Worm (Caenorhabditis elegans): ENCODE measurements around the gene C33C12.4.
"Not testable (repeated sequence)": the region's sequence is repeated elsewhere in the genome, so short reads cannot be mapped to it uniquely, and the experiment has no call there.

The C33C12.4 gene

ce11 chrII:2175367-2175766 lies 9.1 kb upstream of the C33C12.4 start, which contains the start of gene C33C12.7:
Gene C33C12.7, minus strand, starts transcription at chrII:2175467.
- TF ChIP-seq elt-1 (tag; optimal IDR thresholded peaks at IDR 0.05; ENCODE audit: borderline replicate concordance, insufficient read depth) (no peak), mab-5 (tag; optimal IDR thresholded peaks at IDR 0.05) (no peak), nhr-2 (tag; optimal IDR thresholded peaks at IDR 0.05) (no peak), unc-120 (tag; optimal IDR thresholded peaks at IDR 0.05; ENCODE audit: poor library complexity, severe bottlenecking) (no peak), nhr-12 (tag; optimal IDR thresholded peaks at IDR 0.05) (no peak), nhr-237 (tag; optimal IDR thresholded peaks at IDR 0.05) (no peak)

ce11 chrII:2170085-2170484 lies 3.8 kb upstream of the C33C12.4 start, which contains the start of gene C33C12.12:
Gene C33C12.12, minus strand, starts transcription at chrII:2170185.
- no peak for TF ChIP-seq bed-3 (GFP tag; optimal IDR thresholded peaks at IDR 0.05)
- no peak for TF ChIP-seq zip-8 (tag; optimal IDR thresholded peaks at IDR 0.05)
- TF ChIP-seq nhr-28 (tag; optimal IDR thresholded peaks at IDR 0.05), result no peak
- TF ChIP-seq nhr-12 (tag; optimal IDR thresholded peaks at IDR 0.05), result no peak
- TF ChIP-seq drap-1 (GFP tag; optimal IDR thresholded peaks at IDR 0.05), result no peak
- no peak for TF ChIP-seq ces-1 (GFP tag; optimal IDR thresholded peaks at IDR 0.05)
- no peak for TF ChIP-seq flh-1 (GFP tag; optimal IDR thresholded peaks at IDR 0.05)
- no peak for TF ChIP-seq mep-1 (tag; optimal IDR thresholded peaks at IDR 0.05)
- no peak for TF ChIP-seq nhr-2 (tag; optimal IDR thresholded peaks at IDR 0.05)
- TF ChIP-seq tbx-8 (GFP tag; optimal IDR thresholded peaks at IDR 0.05), result no peak
- TF ChIP-seq lsy-2 (tag; optimal IDR thresholded peaks at IDR 0.05), result no peak
- no peak for TF ChIP-seq ceh-39 (tag; optimal IDR thresholded peaks at IDR 0.05)
- TF ChIP-seq hlh-1 (tag; optimal IDR thresholded peaks at IDR 0.05), result no peak
- no peak for TF ChIP-seq ceh-83 (GFP tag; optimal IDR thresholded peaks at IDR 0.05)
- TF ChIP-seq nhr-237 (tag; optimal IDR thresholded peaks at IDR 0.05), result no peak
- no peak for TF ChIP-seq lin-32 (GFP tag; optimal IDR thresholded peaks at IDR 0.05)
- no peak for TF ChIP-seq cnd-1 (tag; optimal IDR thresholded peaks at IDR 0.05)
- no peak for TF ChIP-seq mab-5 (tag; optimal IDR thresholded peaks at IDR 0.05)

- TF ChIP-seq ceh-39 (tag; optimal IDR thresholded peaks at IDR 0.05), result no peak
- TF ChIP-seq mab-5 (tag; optimal IDR thresholded peaks at IDR 0.05), result no peak
- TF ChIP-seq pha-4 (tag; optimal IDR thresholded peaks at IDR 0.05), result no peak
- no peak for TF ChIP-seq ceh-43 (GFP tag; optimal IDR thresholded peaks at IDR 0.05)
- no peak for TF ChIP-seq mep-1 (tag; optimal IDR thresholded peaks at IDR 0.05)
- TF ChIP-seq elt-3 (tag; optimal IDR thresholded peaks at IDR 0.05), result no peak
- TF ChIP-seq ces-1 (GFP tag; optimal IDR thresholded peaks at IDR 0.05), result no peak
These were observed 2.1 kb upstream of the C33C12.4 start, which contains the start of gene fbxb-38 for ce11 chrII:2168374-2168773. Gene fbxb-38, minus strand, starts transcription at chrII:2168763.

ce11 chrII:2163370-2163882 lies 2.9 kb downstream of the C33C12.4 start, which contains the start of gene C33C12.11:
Gene C33C12.11, minus strand, starts transcription at chrII:2163832.
- not testable (repeated sequence) for TF ChIP-seq ceh-39, mls-2, hlh-1 (tag; optimal IDR thresholded peaks at IDR 0.05)

- not testable (repeated sequence) for TF ChIP-seq nhr-28, lin-13, mab-5 (tag; optimal IDR thresholded peaks at IDR 0.05)
These were observed 12.6 kb downstream of the C33C12.4 start, which contains the start of gene math-18 for ce11 chrII:2153708-2154107. Gene math-18, plus strand, starts transcription at chrII:2154008.

ce11 chrII:2152455-2152854 lies 13.8 kb downstream of the C33C12.4 start:
- no peak for TF ChIP-seq bed-3 (GFP tag; optimal IDR thresholded peaks at IDR 0.05)
- no peak for TF ChIP-seq ceh-43 (GFP tag; optimal IDR thresholded peaks at IDR 0.05)
- no peak for TF ChIP-seq tbx-8 (GFP tag; optimal IDR thresholded peaks at IDR 0.05)
- TF ChIP-seq M03D4.4 (tag; optimal IDR thresholded peaks at IDR 0.05), result no peak
- no peak for TF ChIP-seq drap-1 (GFP tag; optimal IDR thresholded peaks at IDR 0.05)
- no peak for TF ChIP-seq pha-4 (tag; optimal IDR thresholded peaks at IDR 0.05)
- no peak for TF ChIP-seq ztf-11 (tag; optimal IDR thresholded peaks at IDR 0.05)
- TF ChIP-seq ham-2 (GFP tag; optimal IDR thresholded peaks at IDR 0.05), result no peak
- no peak for TF ChIP-seq unc-120 (tag; optimal IDR thresholded peaks at IDR 0.05; ENCODE audit: poor library complexity, severe bottlenecking)
- no peak for TF ChIP-seq nhr-76 (tag; optimal IDR thresholded peaks at IDR 0.05)
- TF ChIP-seq lin-13 (tag; optimal IDR thresholded peaks at IDR 0.05), result no peak
- TF ChIP-seq zip-8 (tag; optimal IDR thresholded peaks at IDR 0.05), result no peak
- TF ChIP-seq mab-5 (tag; optimal IDR thresholded peaks at IDR 0.05), result no peak
- no peak for TF ChIP-seq snpc-4 (tag; optimal IDR thresholded peaks at IDR 0.05)

Data from whole organism, mixed stage, embryonic.